Fruit fly (Drosophila melanogaster) whole organism, pupa: ENCODE data around the gene CG11760.

ENCODE experiments used
- CG10348 ChIP-seq: fragments of 200-800 bp; sonication (Bioruptor generic); IDR thresholded peaks from 2 replicates; pipeline ENCODE4 v1.3.6; 2022; ENCODE audit warnings: missing biosample characterization, missing genetic modification characterization
- CG13204 ChIP-seq: fragments of 200-800 bp; sonication (Bioruptor generic); optimal IDR thresholded peaks from 2 replicates; lab custom pipeline; 2018; ENCODE audit warnings: missing biosample characterization, mild to moderate bottlenecking, missing genetic modification characterization, moderate library complexity
- CG14655 ChIP-seq: fragments of 200-800 bp; sonication (Bioruptor generic); optimal IDR thresholded peaks from 3 replicates; lab custom pipeline; 2017; ENCODE audit warnings: mild to moderate bottlenecking, missing biosample characterization, missing genetic modification reagents, missing genetic modification characterization
- CG15710 ChIP-seq: fragments of 200-800 bp; sonication (Bioruptor generic); optimal IDR thresholded peaks from 2 replicates; lab custom pipeline; 2018; ENCODE audit warnings: missing biosample characterization, mild to moderate bottlenecking, missing genetic modification characterization, moderate library complexity
- CG17806 ChIP-seq: fragments of 200-800 bp; sonication (Bioruptor generic); optimal IDR thresholded peaks from 2 replicates; lab custom pipeline; 2018; ENCODE audit warnings: missing biosample characterization, mild to moderate bottlenecking, missing genetic modification characterization, moderate library complexity
- EcR ChIP-seq: fragments of 200-800 bp; sonication (Bioruptor generic); optimal IDR thresholded peaks from 3 replicates; lab custom pipeline; 2019; ENCODE audit warnings: missing biosample characterization, missing genetic modification characterization, mild to moderate bottlenecking, moderate library complexity, missing genetic modification reagents
- Ets98B ChIP-seq: fragments of 200-800 bp; sonication (Bioruptor generic); IDR thresholded peaks from 2 replicates; pipeline ENCODE4 v1.3.6; 2022; ENCODE audit warnings: missing biosample characterization, missing genetic modification characterization
- fd96Ca ChIP-seq: fragments of 200-800 bp; sonication (Bioruptor generic); IDR thresholded peaks from 3 replicates; pipeline ENCODE4 v1.3.6; 2022; ENCODE audit warnings: missing biosample characterization, missing genetic modification characterization
- gl ChIP-seq: fragments of 200-800 bp; sonication (Bioruptor generic); optimal IDR thresholded peaks from 2 replicates; lab custom pipeline; 2018; ENCODE audit warnings: missing biosample characterization, mild to moderate bottlenecking, missing genetic modification characterization

DNA sequence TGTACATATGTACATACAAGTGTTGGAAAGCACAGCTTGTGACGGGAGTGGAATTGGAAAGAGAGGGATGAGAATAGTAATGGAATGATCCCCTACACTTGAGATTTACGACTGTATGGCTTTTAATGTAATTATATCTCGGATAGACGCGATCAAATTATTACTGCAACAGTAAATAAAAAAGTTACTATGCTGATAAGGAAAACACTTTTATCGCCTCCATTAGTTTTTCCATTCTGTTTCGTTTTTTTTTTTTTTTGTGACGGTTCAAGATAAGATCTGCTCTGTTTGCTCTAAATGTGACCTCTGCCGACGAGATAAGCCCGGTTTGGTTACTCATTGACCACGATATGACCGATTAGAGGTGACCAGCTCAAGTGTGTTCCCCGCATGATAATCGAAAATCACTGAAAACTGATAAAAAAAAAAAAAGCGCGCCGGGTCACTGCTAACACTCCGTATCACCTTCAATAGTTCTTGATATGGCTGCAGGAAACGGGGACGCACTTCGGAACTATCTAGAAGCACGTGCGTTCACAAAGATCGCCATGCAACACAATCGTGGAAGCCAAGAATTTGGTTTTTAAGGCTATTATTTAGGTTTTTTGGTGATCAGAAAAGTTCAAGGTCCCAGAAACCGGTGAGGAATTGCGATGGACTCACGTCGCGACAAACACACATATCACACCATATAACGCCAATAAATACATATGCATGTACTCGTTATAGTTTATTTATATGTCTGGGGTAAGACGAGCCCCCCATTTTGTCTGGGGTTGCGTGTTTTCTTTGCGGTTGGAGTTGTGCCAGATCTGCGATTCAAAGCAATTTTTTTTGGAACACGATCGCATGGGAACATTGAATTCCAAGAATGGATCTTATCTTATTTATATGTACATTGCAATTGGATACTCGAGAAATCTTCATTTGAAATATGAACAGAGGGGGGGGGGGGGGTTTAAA is 48.2 kb upstream of the CG11760 start, which contains the start of gene p:
- TF ChIP-seq EcR (no peak), CG13204 (no peak), fd96Ca (GFP tag; lab: Robert Waterston, UW) (no peak), CG17806 (tag; lab: Kevin White, UChicago) (peak; percentile 49), gl (tag; lab: Kevin White, UChicago) (peak; percentile 20), Ets98B (peak; percentile 56), CG10348 (GFP tag; lab: Robert Waterston, UW) (no peak), CG15710 (tag; lab: Kevin White, UChicago) (peak; percentile 46), CG14655 (GFP tag; lab: Kevin White, UChicago) (peak; percentile 53)
